Worm (Caenorhabditis elegans) whole organism, L1 larva: Measurements from ENCODE around the gene cka-1.

Source experiments
- C04F5.9 ChIP-seq: sonication (generic microtip); optimal IDR thresholded peaks from 2 replicates; lab custom pipeline; 2016; ENCODE audit warnings: missing genetic modification characterization, missing compliant biosample characterization
- C16A3.4 ChIP-seq: fragments of 150-350 bp; optimal IDR thresholded peaks from 2 replicates; lab custom pipeline; 2014; ENCODE audit warnings: missing biosample characterization, missing genetic modification characterization
- C34B4.2 ChIP-seq: sonication (generic microtip); optimal IDR thresholded peaks from 2 replicates; lab custom pipeline; 2017; ENCODE audit warnings: mild to moderate bottlenecking, missing genetic modification characterization, missing compliant biosample characterization
- blmp-1 ChIP-seq: fragments of 150-350 bp; optimal IDR thresholded peaks from 2 replicates; lab custom pipeline; 2014; ENCODE audit warnings: missing biosample characterization, missing genetic modification characterization
- ceh-82 ChIP-seq, 3 experiments: fragments of 150-350 bp in 1 of 3; sonication (generic microtip) in 2 of 3; optimal IDR thresholded peaks; 2 replicates each; lab custom pipeline; 2014 to 2017; ENCODE audit warnings: missing biosample characterization in 3 of 3, missing genetic modification characterization in 3 of 3
- ceh-88 ChIP-seq: fragments of 200-800 bp; sonication (Bioruptor generic); IDR thresholded peaks from 2 replicates; pipeline ENCODE4 v1.3.6; 2022; ENCODE audit warnings: missing genetic modification characterization, missing compliant biosample characterization
- ceh-90 ChIP-seq: sonication (generic microtip); optimal IDR thresholded peaks from 2 replicates; lab custom pipeline; 2016; ENCODE audit warnings: missing genetic modification characterization, missing compliant biosample characterization
- dpl-1 ChIP-seq, 3 experiments: fragments of 150-350 bp in 2 of 3; sonication (generic microtip) in 1 of 3; optimal IDR thresholded peaks; 2 replicates each; lab custom pipeline; 2014 to 2017; ENCODE audit warnings: missing biosample characterization in 3 of 3, missing genetic modification characterization in 3 of 3, missing genetic modification reagents in 3 of 3
- dsc-1 ChIP-seq: sonication (generic microtip); optimal IDR thresholded peaks from 2 replicates; lab custom pipeline; 2016; ENCODE audit warnings: mild to moderate bottlenecking, missing genetic modification characterization, missing compliant biosample characterization
- efl-1 ChIP-seq, 4 experiments: fragments of 150-350 bp; optimal IDR thresholded peaks in 3 of 4; peaks in 1 of 4; 1 replicate in 1 of 4; 2 replicates in 3 of 4; lab custom pipeline; 2014; ENCODE audit warnings: missing biosample characterization in 2 of 4, missing genetic modification characterization in 2 of 4, missing genetic modification reagents in 2 of 4
- egl-27 ChIP-seq, 2 experiments: fragments of 150-350 bp in 1 of 2; sonication (generic microtip); optimal IDR thresholded peaks; 3 replicates each; lab custom pipeline; 2017 to 2018; ENCODE audit warnings: missing biosample characterization in 2 of 2, missing genetic modification characterization in 2 of 2, missing genetic modification reagents in 2 of 2
- elt-3 ChIP-seq, 6 experiments: fragments of 150-350 bp in 1 of 6; sonication (generic microtip); optimal IDR thresholded peaks; 2 replicates each; lab custom pipeline; 2017 to 2018; ENCODE audit warnings: missing biosample characterization in 6 of 6, missing genetic modification characterization in 6 of 6, inconsistent platforms in 1 of 6
- fkh-10 ChIP-seq: sonication (generic microtip); optimal IDR thresholded peaks from 2 replicates; lab custom pipeline; 2017; ENCODE audit warnings: missing biosample characterization, missing genetic modification reagents, missing genetic modification characterization
- fkh-4 ChIP-seq: sonication (generic microtip); optimal IDR thresholded peaks from 2 replicates; lab custom pipeline; 2016; ENCODE audit warnings: missing compliant biosample characterization, missing genetic modification characterization, borderline replicate concordance
- fos-1 ChIP-seq: fragments of 150-350 bp; optimal IDR thresholded peaks from 2 replicates; lab custom pipeline; 2014; ENCODE audit warnings: missing biosample characterization, missing genetic modification characterization
- grh-1 ChIP-seq: fragments of 200-800 bp; sonication (Bioruptor generic); IDR thresholded peaks from 2 replicates; pipeline ENCODE4 v1.3.6; 2022; ENCODE audit warnings: missing genetic modification reagents, missing genetic modification characterization, missing compliant biosample characterization
- hpl-2 ChIP-seq: fragments of 150-350 bp; optimal IDR thresholded peaks from 2 replicates; lab custom pipeline; 2014; ENCODE audit warnings: missing biosample characterization, missing genetic modification reagents, missing genetic modification characterization
- irx-1 ChIP-seq: sonication (generic microtip); optimal IDR thresholded peaks from 2 replicates; lab custom pipeline; 2016; ENCODE audit warnings: missing genetic modification characterization, missing compliant biosample characterization
- jun-1 ChIP-seq: fragments of 150-350 bp; optimal IDR thresholded peaks from 2 replicates; lab custom pipeline; 2014; ENCODE audit warnings: missing biosample characterization, missing genetic modification reagents, missing genetic modification characterization
- lin-13 ChIP-seq: fragments of 150-350 bp; optimal IDR thresholded peaks from 2 replicates; lab custom pipeline; 2014; ENCODE audit warnings: missing biosample characterization, missing genetic modification reagents, missing genetic modification characterization
- lin-14 ChIP-seq: fragments of 200-800 bp; sonication (Bioruptor generic); optimal IDR thresholded peaks from 2 replicates; lab custom pipeline; 2018; ENCODE audit warnings: mild to moderate bottlenecking, missing genetic modification characterization, moderate library complexity, missing compliant biosample characterization
- lin-39 ChIP-seq: fragments of 150-350 bp; optimal IDR thresholded peaks from 2 replicates; lab custom pipeline; 2014; ENCODE audit warnings: missing biosample characterization, missing genetic modification reagents, missing genetic modification characterization
- lsy-2 ChIP-seq, 2 experiments: fragments of 150-350 bp; optimal IDR thresholded peaks; 2 replicates each; lab custom pipeline; 2014; ENCODE audit warnings: missing biosample characterization in 2 of 2, missing genetic modification characterization in 2 of 2
- mab-9 ChIP-seq: fragments of 200-800 bp; sonication (Bioruptor generic); IDR thresholded peaks from 2 replicates; pipeline ENCODE4 v1.3.6; 2022; ENCODE audit warnings: missing genetic modification reagents, missing genetic modification characterization, missing compliant biosample characterization
- mep-1 ChIP-seq: fragments of 150-350 bp; optimal IDR thresholded peaks from 2 replicates; lab custom pipeline; 2014; ENCODE audit warnings: missing biosample characterization, missing genetic modification characterization
- nhr-11 ChIP-seq: fragments of 150-350 bp; optimal IDR thresholded peaks from 2 replicates; lab custom pipeline; 2014; ENCODE audit warnings: missing biosample characterization, missing genetic modification characterization
- nhr-12 ChIP-seq: sonication (generic microtip); optimal IDR thresholded peaks from 2 replicates; lab custom pipeline; 2017; ENCODE audit warnings: missing biosample characterization, missing genetic modification characterization
- nhr-19 ChIP-seq: fragments of 200-800 bp; sonication (Bioruptor generic); conservative IDR thresholded peaks from 2 replicates; pipeline ENCODE4 v1.3.6; 2022; ENCODE audit warnings: missing genetic modification characterization, missing compliant biosample characterization
- nhr-20 ChIP-seq: sonication (generic microtip); optimal IDR thresholded peaks from 2 replicates; lab custom pipeline; 2016; ENCODE audit warnings: mild to moderate bottlenecking, missing genetic modification characterization, missing compliant biosample characterization
- nhr-237 ChIP-seq: fragments of 150-350 bp; optimal IDR thresholded peaks from 2 replicates; lab custom pipeline; 2014; ENCODE audit warnings: missing biosample characterization, missing genetic modification characterization
- nhr-71 ChIP-seq: sonication (generic microtip); optimal IDR thresholded peaks from 2 replicates; lab custom pipeline; 2016; ENCODE audit warnings: mild to moderate bottlenecking, missing genetic modification characterization, moderate library complexity, missing compliant biosample characterization
- nhr-77 ChIP-seq: fragments of 150-350 bp; optimal IDR thresholded peaks from 2 replicates; lab custom pipeline; 2014; ENCODE audit warnings: missing biosample characterization, missing genetic modification characterization
- nhr-84 ChIP-seq: sonication (generic microtip); optimal IDR thresholded peaks from 2 replicates; lab custom pipeline; 2017; ENCODE audit warnings: missing biosample characterization, missing genetic modification characterization
- nhr-90 ChIP-seq: sonication (generic microtip); optimal IDR thresholded peaks from 2 replicates; lab custom pipeline; 2016; ENCODE audit warnings: mild to moderate bottlenecking, missing genetic modification characterization, missing compliant biosample characterization; ENCODE audit not compliant: poor library complexity
- pqm-1 ChIP-seq: sonication (generic microtip); optimal IDR thresholded peaks from 3 replicates; lab custom pipeline; 2017; ENCODE audit warnings: missing biosample characterization, missing genetic modification characterization
- rnt-1 ChIP-seq: sonication (generic microtip); optimal IDR thresholded peaks from 2 replicates; lab custom pipeline; 2016; ENCODE audit warnings: mild to moderate bottlenecking, missing genetic modification characterization, moderate library complexity, missing compliant biosample characterization
- skn-1 ChIP-seq: fragments of 150-350 bp; optimal IDR thresholded peaks from 2 replicates; lab custom pipeline; 2014; ENCODE audit warnings: missing biosample characterization, missing genetic modification characterization
- snpc-4 ChIP-seq: fragments of 150-350 bp; optimal IDR thresholded peaks from 2 replicates; lab custom pipeline; 2014; ENCODE audit warnings: missing biosample characterization, missing genetic modification characterization
- sox-4 ChIP-seq: sonication (generic microtip); optimal IDR thresholded peaks from 2 replicates; lab custom pipeline; 2016; ENCODE audit warnings: missing genetic modification characterization, missing compliant biosample characterization
- sptf-1 ChIP-seq: fragments of 150-350 bp; optimal IDR thresholded peaks from 2 replicates; lab custom pipeline; 2014; ENCODE audit warnings: missing biosample characterization, missing genetic modification characterization
- sup-37 ChIP-seq: fragments of 200-800 bp; sonication (Bioruptor generic); optimal IDR thresholded peaks from 2 replicates; lab custom pipeline; 2018; ENCODE audit warnings: mild to moderate bottlenecking, missing genetic modification characterization, missing compliant biosample characterization
- swsn-7 ChIP-seq: sonication (generic microtip); optimal IDR thresholded peaks from 2 replicates; lab custom pipeline; 2016; ENCODE audit warnings: missing genetic modification characterization, missing compliant biosample characterization
- unc-130 ChIP-seq: fragments of 150-350 bp; optimal IDR thresholded peaks from 2 replicates; lab custom pipeline; 2017; ENCODE audit warnings: missing biosample characterization, missing genetic modification characterization, inconsistent platforms
- unc-30 ChIP-seq: sonication (generic microtip); optimal IDR thresholded peaks from 2 replicates; lab custom pipeline; 2017; ENCODE audit warnings: missing biosample characterization, missing genetic modification characterization
- ztf-11 ChIP-seq, 2 experiments: sonication (generic microtip); optimal IDR thresholded peaks; 2 replicates each; lab custom pipeline; 2016 to 2017; ENCODE audit warnings: missing genetic modification characterization in 2 of 2, missing biosample characterization in 1 of 2, missing compliant biosample characterization in 1 of 2

The cka-1 gene

ce11 chrIV:9734861-9735260 lies 2.6 kb downstream of the cka-1 start:
- TF ChIP-seq mep-1 (tag; lab: Kevin White, UChicago), result peak; percentile 1
- TF ChIP-seq lsy-2 (tag; optimal IDR thresholded peaks at IDR 0.05; lab: Kevin White, UChicago), result peak in 1 of 2 experiments; percentile 14
- no peak for TF ChIP-seq jun-1 (tag; lab: Kevin White, UChicago)
- TF ChIP-seq efl-1 (optimal IDR thresholded peaks at IDR 0.05; lab: Kevin White, UChicago), result peak in 1 of 2 experiments; percentile 17
- no peak for TF ChIP-seq efl-1 (GFP tag; optimal IDR thresholded peaks at IDR 0.05 in 1 of 2; lab: Kevin White, UChicago)
- TF ChIP-seq rnt-1 (tag; lab: Kevin White, UChicago), result peak; percentile 10
- TF ChIP-seq snpc-4 (tag; lab: Kevin White, UChicago), result no peak
- no peak for TF ChIP-seq nhr-77 (tag; lab: Kevin White, UChicago)
- peak; percentile 50 for TF ChIP-seq lin-14 (GFP tag; lab: Kevin White, UChicago)
- peak; percentile 1 for TF ChIP-seq nhr-71 (tag; lab: Kevin White, UChicago)

- TF ChIP-seq egl-27 (tag; optimal IDR thresholded peaks at IDR 0.05; lab: Kevin White, UChicago), result no peak
- no peak for TF ChIP-seq sup-37
- TF ChIP-seq snpc-4 (tag; lab: Kevin White, UChicago), result no peak
- no peak for TF ChIP-seq ceh-88 (GFP tag; lab: Robert Waterston, UW)
- TF ChIP-seq, all 84 proteins: peak for 0
These were observed 3.5 kb downstream of the cka-1 start for ce11 chrIV:9733904-9734303.

ce11 chrIV:9728376-9728775 lies 9.0 kb downstream of the cka-1 start, which contains the start of gene nhr-100:
nhr-100 (plus strand) TSS chrIV:9728676.
- TF ChIP-seq hpl-2 (GFP tag; lab: Kevin White, UChicago) (no peak), sptf-1 (no peak), mab-9 (GFP tag; lab: Robert Waterston, UW) (no peak), nhr-90 (tag; lab: Kevin White, UChicago) (no peak), jun-1 (tag; lab: Kevin White, UChicago) (no peak), elt-3 (tag; optimal IDR thresholded peaks at IDR 0.05; lab: Kevin White, UChicago) (no peak), sup-37 (no peak), dpl-1 (GFP tag; optimal IDR thresholded peaks at IDR 0.05; lab: Kevin White, UChicago) (no peak), pqm-1 (tag; lab: Kevin White, UChicago) (no peak), nhr-237 (tag; lab: Kevin White, UChicago) (no peak), lin-39 (no peak), lin-13 (GFP tag; lab: Kevin White, UChicago) (no peak), nhr-77 (tag; lab: Kevin White, UChicago) (no peak), blmp-1 (tag; lab: Kevin White, UChicago) (no peak), nhr-19 (GFP tag; lab: Robert Waterston, UW) (no peak), ceh-90 (tag; lab: Kevin White, UChicago) (no peak), grh-1 (no peak), unc-130 (no peak), fkh-4 (no peak)

- TF ChIP-seq elt-3 (tag; optimal IDR thresholded peaks at IDR 0.05; lab: Kevin White, UChicago) (no peak), nhr-20 (no peak), nhr-12 (tag; lab: Kevin White, UChicago) (no peak), ceh-82 (tag; optimal IDR thresholded peaks at IDR 0.05; lab: Kevin White, UChicago) (no peak), fkh-10 (GFP tag; lab: Kevin White, UChicago) (no peak), nhr-11 (tag; lab: Kevin White, UChicago) (no peak), swsn-7 (no peak)
- TF ChIP-seq, all 84 proteins: peak for 0
These were observed 10.2 kb downstream of the cka-1 start for ce11 chrIV:9727217-9727616.

- TF ChIP-seq C16A3.4 (no peak), unc-30 (no peak), dsc-1 (tag; lab: Kevin White, UChicago) (peak; percentile 69), fos-1 (tag; lab: Kevin White, UChicago) (no peak), nhr-84 (tag; lab: Kevin White, UChicago) (no peak), C34B4.2 (no peak), elt-3 (tag; optimal IDR thresholded peaks at IDR 0.05; lab: Kevin White, UChicago) (no peak), lin-39 (no peak), irx-1 (tag; lab: Kevin White, UChicago) (no peak), sox-4 (peak; percentile 9), ceh-90 (tag; lab: Kevin White, UChicago) (no peak), nhr-90 (tag; lab: Kevin White, UChicago) (no peak), C04F5.9 (no peak), hpl-2 (GFP tag; lab: Kevin White, UChicago) (no peak), ztf-11 (tag; optimal IDR thresholded peaks at IDR 0.05; lab: Kevin White, UChicago) (no peak), grh-1 (no peak), skn-1 (no peak)
These were observed 11.9 kb downstream of the cka-1 start for ce11 chrIV:9725468-9725985.
